Worm (Caenorhabditis elegans): ENCODE results near the gene C39E9.8.

The C39E9.8 gene

DNA sequence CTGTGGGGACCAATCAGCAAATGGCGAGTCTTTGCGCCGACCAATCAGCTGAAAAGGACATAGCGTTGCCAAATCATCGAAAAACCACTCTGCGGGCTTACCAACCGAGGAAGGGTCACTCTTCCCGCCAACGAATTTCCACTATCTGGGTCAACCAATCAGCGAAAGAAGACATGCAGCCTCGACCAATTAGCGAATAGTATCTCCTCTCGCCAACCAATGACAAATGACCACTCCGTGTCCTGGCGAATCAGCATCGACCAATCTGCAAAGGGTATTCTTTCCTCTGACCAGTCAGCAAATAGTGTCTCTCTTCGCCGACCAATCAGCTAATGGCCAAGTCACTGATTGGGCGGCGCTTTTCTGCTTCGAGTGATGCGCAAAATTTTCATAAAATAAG, 37.8 kb upstream of the C39E9.8 start:
- no peak for TF ChIP-seq mdl-1 (tag; optimal IDR thresholded peaks at IDR 0.05)
- no peak for TF ChIP-seq fkh-8 (tag; optimal IDR thresholded peaks at IDR 0.05)
- TF ChIP-seq zag-1 (tag; optimal IDR thresholded peaks at IDR 0.05) = no peak
- no peak for TF ChIP-seq efl-1 (optimal IDR thresholded peaks at IDR 0.05)
- TF ChIP-seq efl-1 (GFP tag; optimal IDR thresholded peaks at IDR 0.05 in 1 of 2) = peak in 1 of 2 experiments; percentile 77
- TF ChIP-seq tbx-2 (tag; optimal IDR thresholded peaks at IDR 0.05) = no peak
- TF ChIP-seq ztf-4 (tag; optimal IDR thresholded peaks at IDR 0.05) = no peak
- no peak for TF ChIP-seq pag-3 (tag; optimal IDR thresholded peaks at IDR 0.05; ENCODE audit: borderline replicate concordance, insufficient read depth)
- TF ChIP-seq sptf-1 (tag; optimal IDR thresholded peaks at IDR 0.05) = no peak
- no peak for TF ChIP-seq snpc-4 (tag; optimal IDR thresholded peaks at IDR 0.05)

- TF ChIP-seq zag-1 (tag; optimal IDR thresholded peaks at IDR 0.05) = no peak
- TF ChIP-seq mef-2 (tag; optimal IDR thresholded peaks at IDR 0.05) = no peak
- no peak for TF ChIP-seq elt-3 (tag; optimal IDR thresholded peaks at IDR 0.05)
- no peak for TF ChIP-seq aha-1 (tag; optimal IDR thresholded peaks at IDR 0.05)
- TF ChIP-seq unc-62 (GFP tag; optimal IDR thresholded peaks at IDR 0.05) = no peak
- no peak for TF ChIP-seq snpc-4 (tag; optimal IDR thresholded peaks at IDR 0.05)
- TF ChIP-seq fkh-10 (GFP tag; optimal IDR thresholded peaks at IDR 0.05) = no peak
- TF ChIP-seq fos-1 (tag; optimal IDR thresholded peaks at IDR 0.05) = no peak
- no peak for TF ChIP-seq Y116A8C.19 (tag; optimal IDR thresholded peaks at IDR 0.05; ENCODE audit: borderline replicate concordance)
- no peak for TF ChIP-seq zip-4 (GFP tag; optimal IDR thresholded peaks at IDR 0.05)
- no peak for TF ChIP-seq irx-1 (tag; optimal IDR thresholded peaks at IDR 0.05)
- no peak for TF ChIP-seq skn-1 (tag; optimal IDR thresholded peaks at IDR 0.05)
- TF ChIP-seq dsc-1 (tag; optimal IDR thresholded peaks at IDR 0.05) = no peak
- no peak for TF ChIP-seq pag-3 (tag; optimal IDR thresholded peaks at IDR 0.05; ENCODE audit: borderline replicate concordance, insufficient read depth)
- TF ChIP-seq ets-5 (GFP tag; IDR thresholded peaks at IDR 0.05) = no peak
- no peak for TF ChIP-seq lsy-2 (tag; optimal IDR thresholded peaks at IDR 0.05)
- TF ChIP-seq sup-37 (GFP tag; optimal IDR thresholded peaks at IDR 0.05) = no peak
These were observed 37.2 kb upstream of the C39E9.8 start, which contains the start of gene amt-2 for ce11 chrIV:13042091-13042490. amt-2 (plus strand) TSS chrIV:13042391.

- no peak for TF ChIP-seq snpc-4 (tag; optimal IDR thresholded peaks at IDR 0.05)
- TF ChIP-seq nhr-19 (GFP tag; conservative IDR thresholded peaks at IDR 0.05) = no peak
- TF ChIP-seq Y116A8C.19 (tag; optimal IDR thresholded peaks at IDR 0.05; ENCODE audit: borderline replicate concordance) = no peak
- no peak for TF ChIP-seq lin-14 (GFP tag; optimal IDR thresholded peaks at IDR 0.05)
- TF ChIP-seq pag-3 (tag; optimal IDR thresholded peaks at IDR 0.05; ENCODE audit: borderline replicate concordance, insufficient read depth) = no peak
- no peak for TF ChIP-seq egl-13 (tag; optimal IDR thresholded peaks at IDR 0.05)
- TF ChIP-seq tbx-2 (tag; optimal IDR thresholded peaks at IDR 0.05) = no peak
- TF ChIP-seq aly-2 (tag; optimal IDR thresholded peaks at IDR 0.05) = no peak
- TF ChIP-seq sup-37 (GFP tag; optimal IDR thresholded peaks at IDR 0.05) = no peak
- TF ChIP-seq nhr-12 (tag; optimal IDR thresholded peaks at IDR 0.05) = no peak
- TF ChIP-seq skn-1 (tag; optimal IDR thresholded peaks at IDR 0.05) = no peak
- no peak for TF ChIP-seq dpl-1 (GFP tag; optimal IDR thresholded peaks at IDR 0.05)
- no peak for TF ChIP-seq hpl-2 (GFP tag; optimal IDR thresholded peaks at IDR 0.05)
- no peak for TF ChIP-seq nhr-20 (tag; optimal IDR thresholded peaks at IDR 0.05)
- no peak for TF ChIP-seq nhr-237 (tag; optimal IDR thresholded peaks at IDR 0.05)
These were observed 34.3 kb upstream of the C39E9.8 start for ce11 chrIV:13044980-13045379.

- no peak for TF ChIP-seq alr-1 (tag; optimal IDR thresholded peaks at IDR 0.05; ENCODE audit: borderline replicate concordance)
- TF ChIP-seq fos-1 (tag; optimal IDR thresholded peaks at IDR 0.05) = no peak
- no peak for TF ChIP-seq dsc-1 (tag; optimal IDR thresholded peaks at IDR 0.05)
- TF ChIP-seq C34B4.2 (tag; optimal IDR thresholded peaks at IDR 0.05) = no peak
- no peak for TF ChIP-seq zip-4 (GFP tag; optimal IDR thresholded peaks at IDR 0.05)
- TF ChIP-seq lin-35 (GFP tag; optimal IDR thresholded peaks at IDR 0.05) = no peak
- TF ChIP-seq nhr-237 (tag; optimal IDR thresholded peaks at IDR 0.05) = no peak
- no peak for TF ChIP-seq ceh-63 (GFP tag; optimal IDR thresholded peaks at IDR 0.05)
- no peak for TF ChIP-seq elt-2 (tag; optimal IDR thresholded peaks at IDR 0.05)
- no peak for TF ChIP-seq lin-15B (tag; optimal IDR thresholded peaks at IDR 0.05)
- TF ChIP-seq sup-37 (GFP tag; optimal IDR thresholded peaks at IDR 0.05) = no peak
- no peak for TF ChIP-seq nhr-47 (tag; optimal IDR thresholded peaks at IDR 0.05)
- TF ChIP-seq ceh-90 (tag; optimal IDR thresholded peaks at IDR 0.05) = no peak
- no peak for TF ChIP-seq snpc-4 (tag; optimal IDR thresholded peaks at IDR 0.05)
- no peak for TF ChIP-seq nhr-77 (tag; optimal IDR thresholded peaks at IDR 0.05)
- TF ChIP-seq nhr-85 (tag) = no peak
- TF ChIP-seq fkh-8 (tag; optimal IDR thresholded peaks at IDR 0.05) = no peak
- TF ChIP-seq lsy-2 (tag; optimal IDR thresholded peaks at IDR 0.05) = no peak
- TF ChIP-seq snu-23 (GFP tag; optimal IDR thresholded peaks at IDR 0.05) = no peak
These were observed 32.4 kb upstream of the C39E9.8 start, which contains the start of gene scl-9 for ce11 chrIV:13046848-13047247. scl-9 (plus strand) TSS chrIV:13047148.

All from whole organism, L1 larva.